Fruit fly (Drosophila melanogaster) whole organism, embryonic: ENCODE results near the gene UGP.

Experiments used
- BEAF-32 ChIP-seq: fragments of 200-800 bp; sonication (Bioruptor generic); optimal IDR thresholded peaks from 3 replicates; lab custom pipeline; 2017; ENCODE audit warnings: missing biosample characterization, missing genetic modification characterization, mild to moderate bottlenecking, moderate library complexity, missing genetic modification reagents
- Blimp-1 ChIP-seq: fragments of 200-800 bp; sonication (Bioruptor generic); optimal IDR thresholded peaks from 3 replicates; lab custom pipeline; 2018; ENCODE audit warnings: missing biosample characterization, missing genetic modification characterization, mild to moderate bottlenecking, moderate library complexity, missing genetic modification reagents
- CG11695 ChIP-seq: fragments of 200-800 bp; sonication (Bioruptor generic); IDR thresholded peaks from 3 replicates; pipeline ENCODE4 v1.3.6; 2022; ENCODE audit warnings: missing biosample characterization, missing genetic modification characterization
- CG13287 ChIP-seq: fragments of 200-800 bp; sonication (Bioruptor generic); IDR thresholded peaks from 2 replicates; pipeline ENCODE4 v1.3.6; 2022; ENCODE audit warnings: missing biosample characterization, missing genetic modification characterization; ENCODE audit not compliant: partially characterized antibody
- CG14860 ChIP-seq: fragments of 200-800 bp; sonication (Bioruptor generic); IDR thresholded peaks from 3 replicates; pipeline ENCODE4 v1.3.6; 2022; ENCODE audit warnings: missing biosample characterization, missing genetic modification characterization; ENCODE audit not compliant: partially characterized antibody
- CG15601 ChIP-seq: fragments of 200-800 bp; sonication (Bioruptor generic); optimal IDR thresholded peaks from 3 replicates; lab custom pipeline; 2019; ENCODE audit warnings: missing biosample characterization, mild to moderate bottlenecking, missing genetic modification characterization, moderate library complexity
- CG1603 ChIP-seq: fragments of 200-800 bp; sonication (Bioruptor generic); optimal IDR thresholded peaks from 2 replicates; lab custom pipeline; 2019; ENCODE audit warnings: missing biosample characterization, mild to moderate bottlenecking, missing genetic modification characterization, moderate library complexity
- CG17186 ChIP-seq: fragments of 200-800 bp; sonication (Bioruptor generic); optimal IDR thresholded peaks from 3 replicates; lab custom pipeline; 2017; ENCODE audit warnings: missing biosample characterization, missing genetic modification reagents, missing genetic modification characterization
- CG17385 ChIP-seq: fragments of 200-800 bp; sonication (Bioruptor generic); optimal IDR thresholded peaks from 3 replicates; lab custom pipeline; 2018; ENCODE audit warnings: missing biosample characterization, mild to moderate bottlenecking, missing genetic modification characterization
- CG17568 ChIP-seq: fragments of 200-800 bp; sonication (Bioruptor generic); optimal IDR thresholded peaks from 2 replicates; lab custom pipeline; 2018; ENCODE audit warnings: missing biosample characterization, mild to moderate bottlenecking, missing genetic modification characterization, moderate library complexity
- CG2116 ChIP-seq: fragments of 200-800 bp; sonication (Bioruptor generic); optimal IDR thresholded peaks from 3 replicates; lab custom pipeline; 2018; ENCODE audit warnings: missing biosample characterization, mild to moderate bottlenecking, missing genetic modification characterization
- CG2678 ChIP-seq: fragments of 200-800 bp; sonication (Bioruptor generic); optimal IDR thresholded peaks from 3 replicates; lab custom pipeline; 2019; ENCODE audit warnings: missing biosample characterization, mild to moderate bottlenecking, missing genetic modification characterization, moderate library complexity
- CG34422 ChIP-seq: fragments of 200-800 bp; sonication (Bioruptor generic); IDR thresholded peaks from 3 replicates; pipeline ENCODE4 v1.3.6; 2022; ENCODE audit warnings: missing biosample characterization, missing genetic modification characterization
- CG4617 ChIP-seq: fragments of 200-800 bp; sonication (Bioruptor generic); optimal IDR thresholded peaks from 3 replicates; lab custom pipeline; 2016; ENCODE audit warnings: missing biosample characterization, missing genetic modification characterization, borderline replicate concordance
- CG8281 ChIP-seq: fragments of 200-800 bp; sonication (Bioruptor generic); optimal IDR thresholded peaks from 2 replicates; lab custom pipeline; 2018; ENCODE audit warnings: missing biosample characterization, mild to moderate bottlenecking, missing genetic modification characterization, moderate library complexity
- CG8290 ChIP-seq, 3 experiments: fragments of 200-800 bp; sonication (Bioruptor generic); optimal IDR thresholded peaks; 2 replicates each; lab custom pipeline; 2016 to 2019; ENCODE audit warnings: missing biosample characterization in 3 of 3, missing genetic modification characterization in 3 of 3, mild to moderate bottlenecking in 2 of 3, moderate library complexity in 1 of 3
- CG8924 ChIP-seq: fragments of 200-800 bp; optimal IDR thresholded peaks from 3 replicates; lab custom pipeline; 2019; ENCODE audit warnings: missing biosample characterization, mild to moderate bottlenecking, missing genetic modification characterization, moderate library complexity
- CG8944 ChIP-seq: fragments of 200-800 bp; sonication (Bioruptor generic); optimal IDR thresholded peaks from 3 replicates; lab custom pipeline; 2016; ENCODE audit warnings: missing biosample characterization, missing genetic modification characterization
- CG9215 ChIP-seq: fragments of 200-800 bp; sonication (Bioruptor generic); IDR thresholded peaks from 2 replicates; pipeline ENCODE4 v1.3.6; 2022; ENCODE audit warnings: missing biosample characterization, missing genetic modification characterization
- CoRest ChIP-seq: fragments of 200-800 bp; sonication (Bioruptor generic); optimal IDR thresholded peaks from 3 replicates; lab custom pipeline; 2018; ENCODE audit warnings: missing biosample characterization, mild to moderate bottlenecking, missing genetic modification characterization, moderate library complexity
- Dek ChIP-seq: fragments of 200-800 bp; sonication (Bioruptor generic); optimal IDR thresholded peaks from 3 replicates; lab custom pipeline; 2019; ENCODE audit warnings: missing biosample characterization, mild to moderate bottlenecking, missing genetic modification characterization, moderate library complexity
- Dll ChIP-seq: fragments of 200-800 bp; sonication (Bioruptor generic); IDR thresholded peaks from 4 replicates; pipeline ENCODE4 v1.3.6; 2022; ENCODE audit warnings: missing biosample characterization, missing genetic modification characterization; ENCODE audit not compliant: partially characterized antibody
- E2f2 ChIP-seq: fragments of 200-800 bp; sonication (Bioruptor generic); IDR thresholded peaks from 2 replicates; pipeline ENCODE4 v1.3.6; 2022; ENCODE audit warnings: missing biosample characterization, missing genetic modification characterization
- Ets97D ChIP-seq: fragments of 200-800 bp; sonication (Bioruptor generic); optimal IDR thresholded peaks from 3 replicates; lab custom pipeline; 2016; ENCODE audit warnings: missing biosample characterization, missing genetic modification characterization
- Fer3 ChIP-seq: fragments of 200-800 bp; sonication (Bioruptor generic); optimal IDR thresholded peaks from 2 replicates; lab custom pipeline; 2018; ENCODE audit warnings: missing biosample characterization, mild to moderate bottlenecking, missing genetic modification characterization, moderate library complexity
- Hr51 ChIP-seq, 2 experiments: fragments of 200-800 bp; sonication (Bioruptor generic); optimal IDR thresholded peaks; 2 replicates in 1 of 2; 3 replicates in 1 of 2; lab custom pipeline; 2016 to 2018; ENCODE audit warnings: missing biosample characterization in 2 of 2, missing genetic modification characterization in 2 of 2, mild to moderate bottlenecking in 1 of 2, moderate library complexity in 1 of 2
- Lhr ChIP-seq: fragments of 200-800 bp; sonication (Bioruptor generic); optimal IDR thresholded peaks from 3 replicates; lab custom pipeline; 2017; ENCODE audit warnings: mild to moderate bottlenecking, missing biosample characterization, missing genetic modification reagents, missing genetic modification characterization
- MBD-R2 ChIP-seq: fragments of 200-800 bp; sonication (Bioruptor generic); IDR thresholded peaks from 2 replicates; pipeline ENCODE4 v1.3.6; 2022; ENCODE audit warnings: missing biosample characterization, missing genetic modification characterization
- MESR4 ChIP-seq: fragments of 200-800 bp; sonication (Bioruptor generic); optimal IDR thresholded peaks from 2 replicates; lab custom pipeline; 2018; ENCODE audit warnings: missing biosample characterization, mild to moderate bottlenecking, missing genetic modification characterization, moderate library complexity
- NfI ChIP-seq: fragments of 200-800 bp; sonication (Bioruptor generic); optimal IDR thresholded peaks from 3 replicates; lab custom pipeline; 2018; ENCODE audit warnings: missing biosample characterization, mild to moderate bottlenecking, missing genetic modification characterization, moderate library complexity
- chinmo ChIP-seq: fragments of 200-800 bp; sonication (Bioruptor generic); IDR thresholded peaks from 4 replicates; pipeline ENCODE4 v1.3.6; 2022; ENCODE audit warnings: missing biosample characterization, missing genetic modification characterization; ENCODE audit not compliant: partially characterized antibody
- ci ChIP-seq: fragments of 200-800 bp; sonication (Bioruptor generic); IDR thresholded peaks from 3 replicates; pipeline ENCODE4 v1.3.6; 2022; ENCODE audit warnings: missing biosample characterization, missing genetic modification characterization
- corto ChIP-seq: fragments of 200-800 bp; sonication (Bioruptor generic); optimal IDR thresholded peaks from 2 replicates; lab custom pipeline; 2016; ENCODE audit warnings: missing biosample characterization, mild to moderate bottlenecking, missing genetic modification characterization, moderate library complexity
- gsb-n ChIP-seq: fragments of 200-800 bp; sonication (Bioruptor generic); optimal IDR thresholded peaks from 3 replicates; lab custom pipeline; 2018; ENCODE audit warnings: missing biosample characterization, mild to moderate bottlenecking, missing genetic modification characterization
- hb ChIP-seq: fragments of 200-800 bp; sonication (Bioruptor generic); IDR thresholded peaks from 3 replicates; pipeline ENCODE4 v1.3.6; 2022; ENCODE audit warnings: missing biosample characterization, missing genetic modification characterization; ENCODE audit not compliant: partially characterized antibody
- hbn ChIP-seq: fragments of 200-800 bp; sonication (Bioruptor generic); IDR thresholded peaks from 2 replicates; pipeline ENCODE4 v1.3.6; 2022; ENCODE audit warnings: missing biosample characterization, missing genetic modification characterization; ENCODE audit not compliant: partially characterized antibody
- her ChIP-seq: fragments of 200-800 bp; sonication (Bioruptor generic); optimal IDR thresholded peaks from 2 replicates; lab custom pipeline; 2016; ENCODE audit warnings: missing biosample characterization, missing genetic modification characterization
- lbe ChIP-seq: fragments of 200-800 bp; sonication (Bioruptor generic); optimal IDR thresholded peaks from 2 replicates; lab custom pipeline; 2016; ENCODE audit warnings: missing biosample characterization, mild to moderate bottlenecking, missing genetic modification characterization
- pb ChIP-seq: fragments of 200-800 bp; sonication (Bioruptor generic); optimal IDR thresholded peaks from 3 replicates; lab custom pipeline; 2016; ENCODE audit warnings: missing biosample characterization, missing genetic modification characterization
- pum ChIP-seq: fragments of 200-800 bp; sonication (Bioruptor generic); optimal IDR thresholded peaks from 2 replicates; lab custom pipeline; 2016; ENCODE audit warnings: missing biosample characterization, missing genetic modification characterization
- pzg ChIP-seq: fragments of 200-800 bp; sonication (Bioruptor generic); optimal IDR thresholded peaks from 3 replicates; lab custom pipeline; 2018; ENCODE audit warnings: missing biosample characterization, mild to moderate bottlenecking, missing genetic modification characterization, moderate library complexity
- row ChIP-seq: fragments of 200-800 bp; sonication (Bioruptor generic); IDR thresholded peaks from 3 replicates; pipeline ENCODE4 v1.3.6; 2022; ENCODE audit warnings: missing biosample characterization, missing genetic modification characterization
- sens ChIP-seq: fragments of 200-800 bp; sonication (Bioruptor generic); peaks from one replicate; lab custom pipeline; 2016; ENCODE audit warnings: missing biosample characterization, missing genetic modification characterization
- slbo ChIP-seq: fragments of 200-800 bp; sonication (Bioruptor generic); IDR thresholded peaks from 2 replicates; pipeline ENCODE4 v1.3.6; 2022; ENCODE audit warnings: missing biosample characterization, missing genetic modification characterization
- sna ChIP-seq: fragments of 200-800 bp; sonication (Bioruptor generic); IDR thresholded peaks from 2 replicates; pipeline ENCODE4 v1.3.6; 2022; ENCODE audit warnings: missing biosample characterization, missing genetic modification characterization; ENCODE audit not compliant: partially characterized antibody
- stc ChIP-seq: fragments of 200-800 bp; sonication (Bioruptor generic); IDR thresholded peaks from 2 replicates; pipeline ENCODE4 v1.3.6; 2022; ENCODE audit warnings: missing biosample characterization, missing genetic modification characterization
- stwl ChIP-seq: fragments of 200-800 bp; sonication (Bioruptor generic); optimal IDR thresholded peaks from 3 replicates; lab custom pipeline; 2018; ENCODE audit warnings: missing biosample characterization, mild to moderate bottlenecking, missing genetic modification characterization, moderate library complexity
- sug ChIP-seq: fragments of 200-800 bp; optimal IDR thresholded peaks from 2 replicates; lab custom pipeline; 2019; ENCODE audit warnings: missing biosample characterization, mild to moderate bottlenecking, missing genetic modification characterization, moderate library complexity

The UGP gene

DNA sequence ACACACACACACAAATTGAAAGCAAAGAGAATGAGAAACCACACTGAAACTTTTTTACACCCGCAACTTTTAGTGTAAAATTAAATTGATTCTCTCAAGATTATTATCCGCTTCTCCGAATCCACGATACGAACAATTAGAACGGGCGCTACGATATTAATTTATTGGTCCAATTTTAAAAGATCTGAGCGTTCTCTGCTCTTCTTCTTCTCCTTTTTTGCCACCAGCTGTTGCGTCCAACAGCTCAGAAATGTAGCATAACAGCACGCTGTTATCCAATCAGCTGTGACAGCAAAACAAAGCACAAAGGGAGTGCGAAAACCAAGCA lies at the start of gene UGP, which contains the start of gene Svip:
Gene UGP (minus strand): TSS at position 223 of the 328 bp plus-strand sequence.
Gene Svip (plus strand): TSS at position 287 of the 328 bp plus-strand sequence.
- TF ChIP-seq CoRest (tag; lab: Kevin White, UChicago): peak; percentile 3
- TF ChIP-seq CG8924 (tag; lab: Kevin White, UChicago): peak; percentile 44
- peak; percentile 99 for TF ChIP-seq CG17186 (GFP tag; lab: Kevin White, UChicago)
- 0 out of 2 replicates have a peak, but pooled peaks have one; percentile 20 for TF ChIP-seq sna (GFP tag; lab: Robert Waterston, UW)
- peak; percentile 16 for TF ChIP-seq stwl (tag; lab: Kevin White, UChicago)
- TF ChIP-seq Hr51 (GFP tag; optimal IDR thresholded peaks at IDR 0.05; lab: Kevin White, UChicago): peak in 1 of 2 experiments; percentile 9
- peak; percentile 3 for TF ChIP-seq sug (tag; lab: Kevin White, UChicago)
- peak; percentile 29 for TF ChIP-seq CG13287
- peak; percentile 51; the same call in 1 of the 2 replicates for TF ChIP-seq MBD-R2 (GFP tag; lab: Robert Waterston, UW)
- TF ChIP-seq BEAF-32: peak; percentile 15
- no peak for TF ChIP-seq Lhr
- TF ChIP-seq chinmo (GFP tag; lab: Robert Waterston, UW): 0 out of 4 replicates have a peak, but pooled peaks have one; percentile 57
- peak; percentile 97 for TF ChIP-seq CG17385 (GFP tag; lab: Kevin White, UChicago)
- no peak for TF ChIP-seq pb (GFP tag; lab: Kevin White, UChicago)
- TF ChIP-seq NfI (GFP tag; lab: Kevin White, UChicago): peak; percentile 11
- peak; percentile 1 for TF ChIP-seq CG2678 (tag; lab: Kevin White, UChicago)
- TF ChIP-seq row (GFP tag; lab: Robert Waterston, UW): peak; percentile 37; the same call in 2 of the 3 replicates
- peak; percentile 28 for TF ChIP-seq lbe (GFP tag; lab: Kevin White, UChicago)
- TF ChIP-seq sens (GFP tag; lab: Kevin White, UChicago): peak; percentile 54
- TF ChIP-seq hbn: peak; percentile 25; the same call in 1 of the 2 replicates
- 0 out of 3 replicates have a peak, but pooled peaks have one; percentile 26 for TF ChIP-seq ci
- TF ChIP-seq CG9215 (GFP tag; lab: Robert Waterston, UW): no peak
- TF ChIP-seq slbo (GFP tag; lab: Robert Waterston, UW): peak; percentile 24; the same call in 1 of the 2 replicates
- TF ChIP-seq CG8290 (GFP tag; optimal IDR thresholded peaks at IDR 0.05; lab: Kevin White, UChicago): no peak
- TF ChIP-seq CG8290 (tag; optimal IDR thresholded peaks at IDR 0.05; lab: Kevin White, UChicago): peak in 1 of 2 experiments; percentile 21
- TF ChIP-seq CG14860 (GFP tag; lab: Robert Waterston, UW): no peak
- TF ChIP-seq corto (GFP tag; lab: Kevin White, UChicago): no peak
- TF ChIP-seq Blimp-1 (GFP tag; lab: Kevin White, UChicago): no peak
- peak; percentile 25 for TF ChIP-seq CG17568 (GFP tag; lab: Kevin White, UChicago)
- no peak for TF ChIP-seq Dek (tag; lab: Kevin White, UChicago)
- TF ChIP-seq Ets97D: peak; percentile 3
- peak; percentile 1 for TF ChIP-seq her (GFP tag; lab: Kevin White, UChicago)
- TF ChIP-seq hb (GFP tag; lab: Robert Waterston, UW): no peak
- TF ChIP-seq CG1603 (tag; lab: Kevin White, UChicago): peak; percentile 41
- TF ChIP-seq pzg (GFP tag; lab: Kevin White, UChicago): peak; percentile 51
- TF ChIP-seq CG4617: peak; percentile 52
- no peak for TF ChIP-seq pum (GFP tag; lab: Kevin White, UChicago)
- peak; percentile 48; the same call in 1 of the 3 replicates for TF ChIP-seq CG34422 (GFP tag; lab: Robert Waterston, UW)
- 0 out of 3 replicates have a peak, but pooled peaks have one; percentile 21 for TF ChIP-seq CG11695 (GFP tag; lab: Robert Waterston, UW)
- TF ChIP-seq MESR4 (GFP tag; lab: Kevin White, UChicago): peak; percentile 43
- peak; percentile 13 for TF ChIP-seq Fer3 (tag; lab: Kevin White, UChicago)
- peak; percentile 29 for TF ChIP-seq CG15601 (tag; lab: Kevin White, UChicago)
- peak; percentile 28; the same call in 1 of the 4 replicates for TF ChIP-seq Dll (GFP tag; lab: Robert Waterston, UW)
- TF ChIP-seq CG8944 (GFP tag; lab: Kevin White, UChicago): no peak
- peak; percentile 40; the same call in 1 of the 2 replicates for TF ChIP-seq stc (GFP tag; lab: Robert Waterston, UW)
- no peak for TF ChIP-seq CG8281 (tag; lab: Kevin White, UChicago)
- TF ChIP-seq gsb-n (tag; lab: Kevin White, UChicago): peak; percentile 45
- peak; percentile 15 for TF ChIP-seq CG2116 (GFP tag; lab: Kevin White, UChicago)
- peak; percentile 30; the same call in 1 of the 2 replicates for TF ChIP-seq E2f2
